Worm (Caenorhabditis elegans): ENCODE measurements around the gene Y39G8B.5.

The Y39G8B.5 gene

DNA sequence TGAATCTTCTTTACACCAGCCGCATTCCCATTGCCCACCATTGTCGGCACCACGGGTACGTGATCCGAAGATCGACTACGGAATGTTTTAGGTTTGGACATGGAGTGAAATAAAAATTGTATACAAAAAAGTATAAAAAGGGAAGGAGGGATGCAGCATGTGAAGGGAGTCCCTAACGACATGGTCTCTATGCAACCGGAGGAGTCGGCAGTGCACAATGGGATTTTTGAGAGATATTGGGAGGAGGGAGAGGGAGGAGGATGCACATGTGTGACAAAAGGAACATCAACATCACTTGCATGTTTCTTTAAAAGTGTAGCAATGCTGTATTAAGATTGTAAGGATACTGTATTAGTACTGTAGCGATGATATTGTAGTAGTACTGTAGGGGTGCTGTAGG lies 52.1 kb downstream of the Y39G8B.5 start, which contains the start of gene W07G1.1:
Gene W07G1.1, minus strand, starts transcription at position 101 of the 400 bp plus-strand sequence.
- TF ChIP-seq flt-1 (GFP tag; IDR thresholded peaks at IDR 0.05) (no peak), med-1 (GFP tag; optimal IDR thresholded peaks at IDR 0.05; ENCODE audit: insufficient read depth) (no peak)

DNA sequence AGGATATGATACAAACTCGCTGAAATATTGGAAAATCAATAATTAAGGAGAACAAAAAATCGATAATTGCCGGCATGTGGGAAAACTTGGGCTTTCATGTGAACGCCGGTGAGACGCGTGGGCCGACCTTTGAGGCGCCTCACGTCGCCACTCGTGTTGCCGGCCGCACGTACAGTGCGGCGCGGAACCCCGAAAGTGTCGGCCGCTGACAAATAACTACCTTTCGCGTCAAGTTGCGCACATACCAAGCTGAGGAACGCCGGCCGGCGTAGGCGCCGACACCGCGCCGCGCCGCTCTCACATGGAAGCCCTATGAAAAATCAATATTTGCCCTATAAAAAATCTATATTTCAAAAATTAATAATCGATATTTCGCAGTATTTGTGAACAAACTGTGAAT lies 53.4 kb downstream of the Y39G8B.5 start:
- TF ChIP-seq T22C8.4 (GFP tag; IDR thresholded peaks at IDR 0.05), result 0 out of 2 replicates have a peak, but pooled peaks have one; percentile 31
- no peak for TF ChIP-seq ztf-29 (GFP tag; IDR thresholded peaks at IDR 0.05)
